Fruit fly (Drosophila melanogaster): ENCODE data around the gene Slc25A46b.

DNA sequence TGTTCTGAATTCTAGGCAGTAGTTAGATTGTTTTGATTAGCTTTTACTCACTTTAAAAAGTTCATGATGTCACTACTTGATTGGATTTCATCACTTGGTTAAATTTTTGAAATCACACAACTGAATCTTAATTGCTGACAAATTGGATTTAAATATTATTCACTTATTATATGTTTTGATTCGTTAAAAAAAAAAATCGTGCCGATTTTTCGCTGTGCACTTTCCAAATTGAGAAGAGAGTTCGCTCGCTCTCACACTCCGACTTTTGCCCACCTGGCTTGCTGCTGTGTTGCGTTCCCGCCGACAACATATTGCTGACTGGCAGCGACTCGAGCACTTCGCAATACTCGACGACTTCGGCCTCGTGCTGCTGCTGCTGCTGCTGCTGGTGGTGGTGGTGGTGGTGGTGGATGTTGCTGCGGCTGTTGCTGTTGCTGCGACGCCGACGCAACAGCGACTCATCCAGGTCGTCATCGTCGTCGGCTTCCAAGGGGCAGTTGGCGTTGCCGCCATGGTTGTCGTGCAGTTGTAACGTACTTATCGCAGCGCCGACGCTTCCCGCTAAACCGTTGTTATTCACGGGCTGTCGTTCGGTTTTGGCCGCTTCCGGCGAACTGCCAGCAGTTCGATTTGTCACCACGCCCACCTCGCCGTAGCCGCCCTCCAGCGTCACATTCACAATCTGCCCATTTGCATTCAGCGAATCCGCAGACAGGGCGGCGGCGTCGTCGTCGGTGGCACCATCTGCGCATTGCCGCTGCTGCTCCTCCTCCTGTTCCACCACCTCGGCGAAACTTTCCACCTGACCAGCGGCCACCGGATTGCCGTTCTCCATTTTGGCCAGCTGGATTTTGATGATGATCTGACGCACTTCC, 45.3 kb downstream of the Slc25A46b start:
- TF ChIP-seq CG8478 (optimal IDR thresholded peaks at IDR 0.05) (no peak), CTCF (optimal IDR thresholded peaks at IDR 0.05) (no peak)

Data from S2 (cell line).